Fruit fly (Drosophila melanogaster) whole organism, wandering third instar larva: ENCODE measurements around the gene flip.

ENCODE experiments used
- CG32264 ChIP-seq: fragments of 200-800 bp; sonication (Bioruptor generic); optimal IDR thresholded peaks from 2 replicates; lab custom pipeline; 2016; ENCODE audit warnings: missing biosample characterization, missing genetic modification characterization
- Jra ChIP-seq: sonication (Bioruptor generic); optimal IDR thresholded peaks from 2 replicates; lab custom pipeline; 2016; ENCODE audit warnings: missing biosample characterization, missing genetic modification characterization
- br ChIP-seq: fragments of 200-800 bp; sonication (Bioruptor generic); optimal IDR thresholded peaks from 2 replicates; lab custom pipeline; 2016; ENCODE audit warnings: missing biosample characterization, missing genetic modification characterization
- brk ChIP-seq: fragments of 200-800 bp; sonication (Bioruptor generic); optimal IDR thresholded peaks from 2 replicates; lab custom pipeline; 2016; ENCODE audit warnings: missing biosample characterization, mild to moderate bottlenecking, missing genetic modification characterization
- foxo ChIP-seq, 2 experiments: fragments of 200-800 bp; sonication (Bioruptor generic); optimal IDR thresholded peaks; 2 replicates in 1 of 2; 3 replicates in 1 of 2; lab custom pipeline; 2016 to 2017; ENCODE audit warnings: missing biosample characterization in 2 of 2, missing genetic modification characterization in 2 of 2
- fru ChIP-seq: fragments of 200-800 bp; sonication (Bioruptor generic); optimal IDR thresholded peaks from 3 replicates; lab custom pipeline; 2016; ENCODE audit warnings: missing biosample characterization, mild to moderate bottlenecking, missing genetic modification characterization
- h ChIP-seq: fragments of 200-800 bp; sonication (Bioruptor generic); optimal IDR thresholded peaks from 3 replicates; lab custom pipeline; 2016; ENCODE audit warnings: missing biosample characterization, mild to moderate bottlenecking, missing genetic modification characterization
- jim ChIP-seq: fragments of 175-275, 200-325 bp; sonication (Bioruptor generic); optimal IDR thresholded peaks from 2 replicates; lab custom pipeline; 2016; ENCODE audit warnings: missing biosample characterization, mild to moderate bottlenecking, missing genetic modification characterization
- lola ChIP-seq: fragments of >200 bp; optimal IDR thresholded peaks from 2 replicates; lab custom pipeline; 2017; ENCODE audit warnings: missing biosample characterization, missing genetic modification characterization
- pan ChIP-seq: fragments of >200 bp; optimal IDR thresholded peaks from 2 replicates; lab custom pipeline; 2017
- psq ChIP-seq: fragments of 200-800 bp; sonication (Bioruptor generic); optimal IDR thresholded peaks from 3 replicates; lab custom pipeline; 2017; ENCODE audit warnings: missing biosample characterization, mild to moderate bottlenecking, missing genetic modification characterization, moderate library complexity

- TF ChIP-seq br (no peak), jim (GFP tag; lab: Kevin White, UChicago) (no peak), CG32264 (GFP tag; lab: Kevin White, UChicago) (no peak), brk (GFP tag; lab: Kevin White, UChicago) (no peak), pan (no peak), fru (GFP tag; lab: Kevin White, UChicago) (no peak), foxo (GFP tag; optimal IDR thresholded peaks at IDR 0.05; lab: Kevin White, UChicago) (no peak), lola (GFP tag; lab: Kevin White, UChicago) (no peak), Jra (no peak), psq (GFP tag; lab: Kevin White, UChicago) (no peak), h (GFP tag; lab: Kevin White, UChicago) (no peak)
These were observed 31.1 kb downstream of the flip start, which contains the start of gene TwdlF for dm6 chr3R:4246578-4247070.
